Worm (Caenorhabditis elegans): ENCODE results near the gene C49C3.9.

DNA sequence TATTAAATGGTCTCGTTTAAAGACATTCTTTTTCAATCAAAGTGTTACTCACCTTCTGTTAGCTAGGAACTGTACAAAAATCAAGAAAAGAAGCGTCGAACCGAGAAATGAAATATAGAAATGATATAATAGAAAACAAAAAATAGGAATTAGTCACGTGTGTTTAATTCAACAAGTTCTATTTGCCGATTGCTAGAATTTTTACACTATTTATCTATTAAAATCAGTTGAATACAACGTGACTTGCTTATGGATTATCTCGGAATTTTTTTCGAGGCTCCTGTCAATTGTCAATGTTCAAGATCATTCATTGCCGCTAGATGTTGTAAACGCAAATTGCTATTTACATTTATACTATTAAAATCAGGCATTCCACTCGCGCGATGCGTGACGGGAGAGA lies 25.2 kb upstream of the C49C3.9 start, which contains the start of gene zipt-17:
- no peak for TF ChIP-seq ztf-11 (tag; optimal IDR thresholded peaks at IDR 0.05)
- no peak for TF ChIP-seq mdl-1 (tag; optimal IDR thresholded peaks at IDR 0.05)
